Worm (Caenorhabditis elegans) whole organism, young adult: ENCODE results near the gene ttc-4.

Experiments
- K11D2.4 ChIP-seq: fragments of 200-800 bp; sonication (Bioruptor generic); IDR thresholded peaks from 2 replicates; pipeline ENCODE4 v1.3.6; 2022; ENCODE audit warnings: missing genetic modification reagents, missing genetic modification characterization, missing compliant biosample characterization
- Y95B8A.8 ChIP-seq: fragments of 200-800 bp; sonication (Bioruptor generic); IDR thresholded peaks from 2 replicates; pipeline ENCODE4 v1.3.6; 2022; ENCODE audit warnings: missing genetic modification reagents, missing genetic modification characterization, missing compliant biosample characterization
- madf-10 ChIP-seq: sonication (generic microtip); optimal IDR thresholded peaks from 2 replicates; lab custom pipeline; 2016; ENCODE audit warnings: mild to moderate bottlenecking, missing genetic modification characterization, missing compliant biosample characterization
- mxl-1 ChIP-seq: sonication (generic microtip); optimal IDR thresholded peaks from 2 replicates; lab custom pipeline; 2016; ENCODE audit warnings: missing genetic modification characterization, missing compliant biosample characterization
- nfya-2 ChIP-seq: fragments of 200-800 bp; sonication (Bioruptor generic); IDR thresholded peaks from 2 replicates; pipeline ENCODE4 v1.3.6; 2022; ENCODE audit warnings: missing genetic modification reagents, missing genetic modification characterization, missing compliant biosample characterization

- TF ChIP-seq madf-10 (tag; lab: Kevin White, UChicago) (no peak), nfya-2 (GFP tag; lab: Robert Waterston, UW) (no peak), mxl-1 (tag; lab: Kevin White, UChicago) (no peak), Y95B8A.8 (GFP tag; lab: Robert Waterston, UW) (no peak), K11D2.4 (GFP tag; lab: Robert Waterston, UW) (no peak)
These were observed 47.6 kb downstream of the ttc-4 start for ce11 chrII:5642110-5642509.
